Fruit fly (Drosophila melanogaster) whole organism, embryonic: Measurements from ENCODE around the gene CG14286.

Experiments
- Ada2b ChIP-seq: fragments of 200-800 bp; sonication (Bioruptor generic); IDR thresholded peaks from 2 replicates; pipeline ENCODE4 v1.3.6; 2022; ENCODE audit warnings: missing biosample characterization, missing genetic modification characterization
- Asciz ChIP-seq: fragments of 200-800 bp; sonication (Bioruptor generic); optimal IDR thresholded peaks from 2 replicates; lab custom pipeline; 2017; ENCODE audit warnings: missing biosample characterization, mild to moderate bottlenecking, missing genetic modification characterization, missing genetic modification reagents
- B-H1 ChIP-seq: fragments of 200-800 bp; sonication (Bioruptor generic); IDR thresholded peaks from 3 replicates; pipeline ENCODE4 v1.3.6; 2022; ENCODE audit warnings: missing biosample characterization, missing genetic modification characterization
- Bgb ChIP-seq: fragments of 200-800 bp; sonication (Bioruptor generic); IDR thresholded peaks from 2 replicates; pipeline ENCODE4 v1.3.6; 2022; ENCODE audit warnings: missing biosample characterization, missing genetic modification characterization; ENCODE audit not compliant: partially characterized antibody
- CG10267 ChIP-seq: fragments of 200-800 bp; sonication (Bioruptor generic); optimal IDR thresholded peaks from 2 replicates; lab custom pipeline; 2018; ENCODE audit warnings: missing biosample characterization, mild to moderate bottlenecking, missing genetic modification characterization, moderate library complexity
- CG10462 ChIP-seq: fragments of 200-800 bp; sonication (Bioruptor generic); optimal IDR thresholded peaks from 2 replicates; lab custom pipeline; 2016; ENCODE audit warnings: missing biosample characterization, missing genetic modification characterization
- CG12071 ChIP-seq: fragments of 200-800 bp; sonication (Bioruptor generic); optimal IDR thresholded peaks from 3 replicates; lab custom pipeline; 2018; ENCODE audit warnings: missing biosample characterization, mild to moderate bottlenecking, missing genetic modification characterization
- CG12744 ChIP-seq: fragments of 200-800 bp; sonication (Bioruptor generic); optimal IDR thresholded peaks from 2 replicates; lab custom pipeline; 2016; ENCODE audit warnings: missing biosample characterization, missing genetic modification characterization
- CG13287 ChIP-seq: fragments of 200-800 bp; sonication (Bioruptor generic); IDR thresholded peaks from 2 replicates; pipeline ENCODE4 v1.3.6; 2022; ENCODE audit warnings: missing biosample characterization, missing genetic modification characterization; ENCODE audit not compliant: partially characterized antibody
- CG14860 ChIP-seq: fragments of 200-800 bp; sonication (Bioruptor generic); IDR thresholded peaks from 3 replicates; pipeline ENCODE4 v1.3.6; 2022; ENCODE audit warnings: missing biosample characterization, missing genetic modification characterization; ENCODE audit not compliant: partially characterized antibody
- CG14965 ChIP-seq: fragments of 200-800 bp; sonication (Bioruptor generic); optimal IDR thresholded peaks from 2 replicates; lab custom pipeline; 2016; ENCODE audit warnings: missing biosample characterization, missing genetic modification characterization, borderline replicate concordance
- CG16813 ChIP-seq: fragments of 200-800 bp; sonication (Bioruptor generic); IDR thresholded peaks from 3 replicates; pipeline ENCODE4 v1.3.6; 2022; ENCODE audit warnings: missing biosample characterization, missing genetic modification characterization; ENCODE audit not compliant: partially characterized antibody
- CG16815 ChIP-seq: fragments of 200-800 bp; sonication (Bioruptor generic); optimal IDR thresholded peaks from 3 replicates; lab custom pipeline; 2017; ENCODE audit warnings: missing biosample characterization, mild to moderate bottlenecking, missing genetic modification characterization
- CG16863 ChIP-seq: fragments of 200-800 bp; sonication (Bioruptor generic); optimal IDR thresholded peaks from 3 replicates; lab custom pipeline; 2016; ENCODE audit warnings: missing biosample characterization, missing genetic modification characterization
- CG17912 ChIP-seq: fragments of 200-800 bp; sonication (Bioruptor generic); optimal IDR thresholded peaks from 2 replicates; lab custom pipeline; 2018; ENCODE audit warnings: missing biosample characterization, mild to moderate bottlenecking, missing genetic modification characterization
- CG2712 ChIP-seq: fragments of 200-800 bp; optimal IDR thresholded peaks from 3 replicates; lab custom pipeline; 2019; ENCODE audit warnings: missing biosample characterization, mild to moderate bottlenecking, missing genetic modification characterization, moderate library complexity
- CG30431 ChIP-seq: fragments of 200-800 bp; sonication (Bioruptor generic); optimal IDR thresholded peaks from 2 replicates; lab custom pipeline; 2017; ENCODE audit warnings: missing biosample characterization, missing genetic modification characterization
- CG3838 ChIP-seq: fragments of 200-800 bp; sonication (Bioruptor generic); optimal IDR thresholded peaks from 3 replicates; lab custom pipeline; 2016; ENCODE audit warnings: missing biosample characterization, missing genetic modification characterization
- CG3847 ChIP-seq: fragments of 200-800 bp; sonication (Bioruptor generic); IDR thresholded peaks from 2 replicates; pipeline ENCODE4 v1.3.6; 2022; ENCODE audit warnings: missing biosample characterization, missing genetic modification characterization
- CG4707 ChIP-seq: fragments of 200-800 bp; sonication (Bioruptor generic); optimal IDR thresholded peaks from 2 replicates; lab custom pipeline; 2018; ENCODE audit warnings: missing biosample characterization, mild to moderate bottlenecking, missing genetic modification characterization, moderate library complexity
- CG6813 ChIP-seq: fragments of 200-800 bp; sonication (Bioruptor generic); optimal IDR thresholded peaks from 2 replicates; lab custom pipeline; 2017; ENCODE audit warnings: missing biosample characterization, missing genetic modification characterization, mild to moderate bottlenecking, moderate library complexity, missing genetic modification reagents
- CG7745 ChIP-seq: fragments of 200-800 bp; sonication (Bioruptor generic); optimal IDR thresholded peaks from 2 replicates; lab custom pipeline; 2018; ENCODE audit warnings: missing biosample characterization, mild to moderate bottlenecking, missing genetic modification characterization, moderate library complexity
- CG9215 ChIP-seq: fragments of 200-800 bp; sonication (Bioruptor generic); IDR thresholded peaks from 2 replicates; pipeline ENCODE4 v1.3.6; 2022; ENCODE audit warnings: missing biosample characterization, missing genetic modification characterization
- CG9797 ChIP-seq: fragments of 200-800 bp; sonication (Bioruptor generic); optimal IDR thresholded peaks from 3 replicates; lab custom pipeline; 2018; ENCODE audit warnings: missing biosample characterization, mild to moderate bottlenecking, missing genetic modification characterization
- Dip2 ChIP-seq: fragments of 200-800 bp; sonication (Bioruptor generic); IDR thresholded peaks from 2 replicates; pipeline ENCODE4 v1.3.6; 2022; ENCODE audit warnings: missing biosample characterization, missing genetic modification characterization
- Ets65A ChIP-seq: fragments of 200-800 bp; sonication (Bioruptor generic); peaks from one replicate; lab custom pipeline; 2016; ENCODE audit warnings: missing biosample characterization, missing genetic modification characterization
- Hr51 ChIP-seq, 2 experiments: fragments of 200-800 bp; sonication (Bioruptor generic); optimal IDR thresholded peaks; 2 replicates in 1 of 2; 3 replicates in 1 of 2; lab custom pipeline; 2016 to 2018; ENCODE audit warnings: missing biosample characterization in 2 of 2, missing genetic modification characterization in 2 of 2, mild to moderate bottlenecking in 1 of 2, moderate library complexity in 1 of 2
- Mes4 ChIP-seq: fragments of 200-800 bp; sonication (Bioruptor generic); optimal IDR thresholded peaks from 2 replicates; lab custom pipeline; 2016; ENCODE audit warnings: missing biosample characterization, missing genetic modification characterization
- Opbp ChIP-seq: fragments of 200-800 bp; sonication (Bioruptor generic); IDR thresholded peaks from 3 replicates; pipeline ENCODE4 v1.3.6; 2022; ENCODE audit warnings: missing biosample characterization, missing genetic modification characterization; ENCODE audit not compliant: partially characterized antibody
- Optix ChIP-seq: fragments of 200-800 bp; sonication (Bioruptor generic); IDR thresholded peaks from 3 replicates; pipeline ENCODE4 v1.3.6; 2022; ENCODE audit warnings: missing biosample characterization, missing genetic modification characterization
- Rx ChIP-seq: fragments of 200-800 bp; sonication (Bioruptor generic); IDR thresholded peaks from 2 replicates; pipeline ENCODE4 v1.3.6; 2022; ENCODE audit warnings: missing biosample characterization, missing genetic modification characterization
- abd-A ChIP-seq: fragments of 200-800 bp; sonication (Bioruptor generic); optimal IDR thresholded peaks from 3 replicates; lab custom pipeline; 2019; ENCODE audit warnings: missing biosample characterization, mild to moderate bottlenecking, missing genetic modification characterization, moderate library complexity
- aop ChIP-seq: fragments of 200-800 bp; sonication (Bioruptor generic); IDR thresholded peaks from 2 replicates; pipeline ENCODE4 v1.3.6; 2022; ENCODE audit warnings: missing biosample characterization, missing genetic modification characterization
- bcd ChIP-seq: fragments of 200-800 bp; sonication (Bioruptor generic); optimal IDR thresholded peaks from 2 replicates; lab custom pipeline; 2017; ENCODE audit warnings: missing biosample characterization, mild to moderate bottlenecking, missing genetic modification characterization
- bigmax ChIP-seq: fragments of 200-800 bp; sonication (Bioruptor generic); optimal IDR thresholded peaks from 2 replicates; lab custom pipeline; 2018; ENCODE audit warnings: missing biosample characterization, mild to moderate bottlenecking, missing genetic modification characterization
- corto ChIP-seq: fragments of 200-800 bp; sonication (Bioruptor generic); optimal IDR thresholded peaks from 2 replicates; lab custom pipeline; 2016; ENCODE audit warnings: missing biosample characterization, mild to moderate bottlenecking, missing genetic modification characterization, moderate library complexity
- dimm ChIP-seq: fragments of 200-800 bp; sonication (Bioruptor generic); IDR thresholded peaks from 2 replicates; pipeline ENCODE4 v1.3.6; 2022; ENCODE audit warnings: missing biosample characterization, missing genetic modification characterization
- emc ChIP-seq: fragments of 200-800 bp; sonication (Bioruptor generic); optimal IDR thresholded peaks from 2 replicates; lab custom pipeline; 2016; ENCODE audit warnings: missing biosample characterization, missing genetic modification characterization
- ems ChIP-seq: fragments of 200-800 bp; sonication (Bioruptor generic); optimal IDR thresholded peaks from 3 replicates; lab custom pipeline; 2016; ENCODE audit warnings: missing biosample characterization, missing genetic modification characterization
- eyg ChIP-seq: fragments of 200-800 bp; sonication (Bioruptor generic); optimal IDR thresholded peaks from 3 replicates; lab custom pipeline; 2016; ENCODE audit warnings: missing biosample characterization, missing genetic modification characterization
- ftz-f1 ChIP-seq: fragments of 200-800 bp; sonication (Bioruptor generic); optimal IDR thresholded peaks from 2 replicates; lab custom pipeline; 2016; ENCODE audit warnings: missing biosample characterization, missing genetic modification characterization
- gro ChIP-seq: fragments of 200-800 bp; sonication (Bioruptor generic); optimal IDR thresholded peaks from 2 replicates; lab custom pipeline; 2016; ENCODE audit warnings: missing biosample characterization, missing genetic modification characterization
- gsb ChIP-seq: fragments of 200-800 bp; sonication (Bioruptor generic); IDR thresholded peaks from 2 replicates; pipeline ENCODE4 v1.3.6; 2022; ENCODE audit warnings: missing biosample characterization, missing genetic modification characterization
- mirr ChIP-seq: fragments of 200-800 bp; sonication (Bioruptor generic); optimal IDR thresholded peaks from 3 replicates; lab custom pipeline; 2018; ENCODE audit warnings: missing biosample characterization, mild to moderate bottlenecking, missing genetic modification characterization
- nerfin-2 ChIP-seq: fragments of 200-800 bp; sonication (Bioruptor generic); IDR thresholded peaks from 2 replicates; pipeline ENCODE4 v1.3.6; 2022; ENCODE audit warnings: missing biosample characterization, missing genetic modification characterization; ENCODE audit not compliant: partially characterized antibody
- pb ChIP-seq: fragments of 200-800 bp; sonication (Bioruptor generic); optimal IDR thresholded peaks from 3 replicates; lab custom pipeline; 2016; ENCODE audit warnings: missing biosample characterization, missing genetic modification characterization
- ro ChIP-seq: fragments of 200-800 bp; sonication (Bioruptor generic); IDR thresholded peaks from 2 replicates; pipeline ENCODE4 v1.3.6; 2022; ENCODE audit warnings: missing biosample characterization, missing genetic modification characterization
- salm ChIP-seq: fragments of 200-800 bp; sonication (Bioruptor generic); optimal IDR thresholded peaks from 2 replicates; lab custom pipeline; 2018; ENCODE audit warnings: missing biosample characterization, mild to moderate bottlenecking, missing genetic modification characterization
- sd ChIP-seq: fragments of 200-800 bp; sonication (Bioruptor generic); optimal IDR thresholded peaks from 3 replicates; lab custom pipeline; 2018; ENCODE audit warnings: missing biosample characterization, mild to moderate bottlenecking, missing genetic modification characterization, moderate library complexity
- sens ChIP-seq: fragments of 200-800 bp; sonication (Bioruptor generic); peaks from one replicate; lab custom pipeline; 2016; ENCODE audit warnings: missing biosample characterization, missing genetic modification characterization
- tio ChIP-seq: fragments of 200-800 bp; sonication (Bioruptor generic); optimal IDR thresholded peaks from 2 replicates; lab custom pipeline; 2017; ENCODE audit warnings: missing biosample characterization, missing genetic modification characterization, inconsistent platforms

CG14286 gene

dm6 chr3R:18999906-19000451 is 23.9 kb upstream of the CG14286 start (continued):
- TF ChIP-seq Optix (GFP tag; lab: Robert Waterston, UW): no peak
- no peak for TF ChIP-seq gsb (GFP tag; lab: Robert Waterston, UW)
- no peak for TF ChIP-seq CG16863 (GFP tag; lab: Kevin White, UChicago)
- no peak for TF ChIP-seq dimm (GFP tag; lab: Robert Waterston, UW)
- TF ChIP-seq CG17912: no peak
- no peak for TF ChIP-seq ems (GFP tag; lab: Kevin White, UChicago)
- TF ChIP-seq CG14860 (GFP tag; lab: Robert Waterston, UW): no peak
- no peak for TF ChIP-seq CG30431
- TF ChIP-seq CG6813: peak; percentile 51
- TF ChIP-seq ftz-f1: no peak
- TF ChIP-seq nerfin-2 (GFP tag; lab: Robert Waterston, UW): no peak
- TF ChIP-seq CG10462 (GFP tag; lab: Kevin White, UChicago): no peak
- TF ChIP-seq bcd: no peak
- TF ChIP-seq Asciz (GFP tag; lab: Kevin White, UChicago): peak; percentile 31
- no peak for TF ChIP-seq eyg (GFP tag; lab: Kevin White, UChicago)
- TF ChIP-seq CG12744 (GFP tag; lab: Kevin White, UChicago): no peak
- no peak for TF ChIP-seq Ada2b (GFP tag; lab: Robert Waterston, UW)
- TF ChIP-seq ro (GFP tag; lab: Robert Waterston, UW): no peak
- no peak for TF ChIP-seq CG9797 (GFP tag; lab: Kevin White, UChicago)
- TF ChIP-seq Mes4 (GFP tag; lab: Kevin White, UChicago): no peak
- TF ChIP-seq aop (GFP tag; lab: Robert Waterston, UW): no peak
- peak; percentile 40 for TF ChIP-seq sens (GFP tag; lab: Kevin White, UChicago)
- TF ChIP-seq abd-A: no peak
- TF ChIP-seq CG3838 (GFP tag; lab: Kevin White, UChicago): no peak
- no peak for TF ChIP-seq Dip2 (GFP tag; lab: Robert Waterston, UW)
- TF ChIP-seq mirr (GFP tag; lab: Kevin White, UChicago): no peak
- TF ChIP-seq corto: no peak
- no peak for TF ChIP-seq pb (GFP tag; lab: Kevin White, UChicago)
- no peak for TF ChIP-seq CG2712 (tag; lab: Kevin White, UChicago)
- no peak for TF ChIP-seq CG9215
- TF ChIP-seq B-H1 (GFP tag; lab: Robert Waterston, UW): no peak
- no peak for TF ChIP-seq Hr51 (GFP tag; optimal IDR thresholded peaks at IDR 0.05; lab: Kevin White, UChicago)
- TF ChIP-seq Rx: no peak
- TF ChIP-seq CG13287 (GFP tag; lab: Robert Waterston, UW): no peak
- TF ChIP-seq tio: no peak
- peak; percentile 39 for TF ChIP-seq sd
- no peak for TF ChIP-seq CG7745
- no peak for TF ChIP-seq CG16813 (GFP tag; lab: Robert Waterston, UW)
- no peak for TF ChIP-seq gro (GFP tag; lab: Kevin White, UChicago)
- TF ChIP-seq Opbp (GFP tag; lab: Robert Waterston, UW): no peak
- TF ChIP-seq bigmax: no peak
- TF ChIP-seq Ets65A (GFP tag; lab: Kevin White, UChicago): no peak
- TF ChIP-seq CG3847 (GFP tag; lab: Robert Waterston, UW): no peak
- no peak for TF ChIP-seq CG16815 (GFP tag; lab: Kevin White, UChicago)
- no peak for TF ChIP-seq CG10267 (tag; lab: Kevin White, UChicago)
- no peak for TF ChIP-seq CG14965 (GFP tag; lab: Kevin White, UChicago)
- TF ChIP-seq Bgb (GFP tag; lab: Robert Waterston, UW): no peak
- TF ChIP-seq emc: no peak
- TF ChIP-seq CG12071 (GFP tag; lab: Kevin White, UChicago): peak; percentile 26
- TF ChIP-seq salm (tag; lab: Kevin White, UChicago): no peak
- no peak for TF ChIP-seq CG4707
